Worm (Caenorhabditis elegans) whole organism, L4 larva: ENCODE data around the gene spe-44.

Experiments used
- Y105C5A.15 ChIP-seq: fragments of 200-800 bp; sonication (Bioruptor generic); IDR thresholded peaks from 2 replicates; pipeline ENCODE4 v1.3.6; 2022; ENCODE audit warnings: missing genetic modification characterization, missing compliant biosample characterization
- Y48G9A.11 ChIP-seq: fragments of 200-800 bp; sonication (Bioruptor generic); IDR thresholded peaks from 2 replicates; pipeline ENCODE4 v1.3.6; 2022; ENCODE audit warnings: missing genetic modification reagents, missing genetic modification characterization, missing compliant biosample characterization
- Y75B8A.6 ChIP-seq: fragments of 200-800 bp; sonication (Bioruptor generic); IDR thresholded peaks from 2 replicates; pipeline ENCODE4 v1.3.6; 2022; ENCODE audit warnings: missing genetic modification reagents, missing genetic modification characterization, missing compliant biosample characterization
- aha-1 ChIP-seq: fragments of 150-350 bp; peaks from one replicate; lab custom pipeline; 2014; ENCODE audit warnings: missing biosample characterization, missing genetic modification characterization
- aly-2 ChIP-seq: sonication (generic microtip); optimal IDR thresholded peaks from 2 replicates; lab custom pipeline; 2018; ENCODE audit warnings: missing biosample characterization, missing genetic modification characterization
- ceh-44 ChIP-seq: fragments of 200-800 bp; sonication (Bioruptor generic); IDR thresholded peaks from 2 replicates; pipeline ENCODE4 v1.3.6; 2022; ENCODE audit warnings: missing genetic modification reagents, missing genetic modification characterization, missing compliant biosample characterization
- ceh-62 ChIP-seq: sonication (generic microtip); optimal IDR thresholded peaks from 2 replicates; lab custom pipeline; 2017; ENCODE audit warnings: missing biosample characterization, missing genetic modification characterization
- ces-1 ChIP-seq: fragments of 150-350 bp; sonication (generic microtip); optimal IDR thresholded peaks from 4 replicates; lab custom pipeline; 2014; ENCODE audit warnings: missing biosample characterization, missing genetic modification reagents, missing genetic modification characterization
- daf-12 ChIP-seq: fragments of 150-350 bp; optimal IDR thresholded peaks from 2 replicates; lab custom pipeline; 2014; ENCODE audit warnings: missing biosample characterization, missing genetic modification reagents, missing genetic modification characterization
- daf-19 ChIP-seq: fragments of 200-800 bp; sonication (Bioruptor generic); conservative IDR thresholded peaks from 2 replicates; pipeline ENCODE4 v1.3.6; 2022; ENCODE audit warnings: missing genetic modification characterization, missing compliant biosample characterization
- dmd-9 ChIP-seq: fragments of 200-800 bp; sonication (Bioruptor generic); IDR thresholded peaks from 2 replicates; pipeline ENCODE4 v1.3.6; 2022; ENCODE audit warnings: missing genetic modification reagents, missing genetic modification characterization, missing compliant biosample characterization
- dve-1 ChIP-seq: sonication (generic microtip); optimal IDR thresholded peaks from 2 replicates; lab custom pipeline; 2017; ENCODE audit warnings: antibody characterized with exemption, mild to moderate bottlenecking, missing genetic modification characterization, missing compliant biosample characterization; ENCODE audit not compliant: insufficient read depth
- egl-27 ChIP-seq: sonication (generic microtip); optimal IDR thresholded peaks from 3 replicates; lab custom pipeline; 2017; ENCODE audit warnings: missing biosample characterization, missing genetic modification reagents, missing genetic modification characterization
- fos-1 ChIP-seq: fragments of 150-350 bp; optimal IDR thresholded peaks from 2 replicates; lab custom pipeline; 2014; ENCODE audit warnings: missing biosample characterization, missing genetic modification characterization
- gei-8 ChIP-seq: fragments of 200-800 bp; sonication (Bioruptor generic); optimal IDR thresholded peaks from 2 replicates; lab custom pipeline; 2018; ENCODE audit warnings: mild to moderate bottlenecking, missing genetic modification characterization, missing compliant biosample characterization
- hif-1 ChIP-seq, 2 experiments: sonication (generic microtip); optimal IDR thresholded peaks; 2 replicates each; lab custom pipeline; 2016 to 2017; ENCODE audit warnings: missing compliant biosample characterization in 2 of 2, missing genetic modification characterization in 2 of 2, missing genetic modification reagents in 2 of 2, missing genotype in 2 of 2, mild to moderate bottlenecking in 1 of 2
- hlh-30 ChIP-seq: sonication (generic microtip); optimal IDR thresholded peaks from 2 replicates; lab custom pipeline; 2017; ENCODE audit warnings: antibody characterized with exemption, mild to moderate bottlenecking, missing genetic modification characterization, missing compliant biosample characterization; ENCODE audit not compliant: insufficient read depth
- lin-1 ChIP-seq: fragments of 200-800 bp; sonication (Bioruptor generic); IDR thresholded peaks from 2 replicates; pipeline ENCODE4 v1.3.6; 2022; ENCODE audit warnings: missing genetic modification reagents, missing genetic modification characterization, missing compliant biosample characterization
- lin-39 ChIP-seq: fragments of 150-350 bp; optimal IDR thresholded peaks from 2 replicates; lab custom pipeline; 2014; ENCODE audit warnings: missing biosample characterization, missing genetic modification reagents, missing genetic modification characterization
- madf-5 ChIP-seq, 2 experiments: fragments of 200-800 bp; sonication (Bioruptor generic); IDR thresholded peaks; 2 replicates each; pipeline ENCODE4 v1.3.6; 2022; ENCODE audit warnings: missing compliant biosample characterization in 2 of 2, missing genetic modification characterization in 2 of 2
- madf-9 ChIP-seq: fragments of 200-800 bp; sonication (Bioruptor generic); conservative IDR thresholded peaks from 2 replicates; pipeline ENCODE4 v1.3.6; 2022; ENCODE audit warnings: missing genetic modification reagents, missing genetic modification characterization, missing compliant biosample characterization
- mdl-1 ChIP-seq, 2 experiments: fragments of 150-350 bp in 1 of 2; sonication (generic microtip) in 1 of 2; optimal IDR thresholded peaks; 2 replicates each; lab custom pipeline; 2014 to 2017; ENCODE audit warnings: missing biosample characterization in 2 of 2, missing genetic modification characterization in 2 of 2
- mxl-3 ChIP-seq: fragments of 200-800 bp; sonication (Bioruptor generic); optimal IDR thresholded peaks from 2 replicates; lab custom pipeline; 2018; ENCODE audit warnings: mild to moderate bottlenecking, missing genetic modification characterization, missing compliant biosample characterization
- nhr-25 ChIP-seq: sonication (generic microtip); optimal IDR thresholded peaks from 2 replicates; lab custom pipeline; 2017; ENCODE audit warnings: missing genetic modification characterization, mild to moderate bottlenecking, missing compliant biosample characterization, antibody characterized with exemption, moderate library complexity, borderline replicate concordance; ENCODE audit not compliant: insufficient read depth
- nhr-6 ChIP-seq: fragments of 150-350 bp; optimal IDR thresholded peaks from 2 replicates; lab custom pipeline; 2014; ENCODE audit warnings: missing biosample characterization, missing genetic modification characterization
- nhr-76 ChIP-seq: fragments of 150-350 bp; optimal IDR thresholded peaks from 2 replicates; lab custom pipeline; 2014; ENCODE audit warnings: missing biosample characterization, missing genetic modification characterization
- nhr-77 ChIP-seq: fragments of 150-350 bp; optimal IDR thresholded peaks from 2 replicates; lab custom pipeline; 2014; ENCODE audit warnings: missing biosample characterization, missing genetic modification characterization
- pha-4 ChIP-seq, 2 experiments: fragments of 150-350 bp in 1 of 2; fragments of 200-800 bp in 1 of 2; sonication (Bioruptor generic) in 1 of 2; IDR thresholded peaks in 1 of 2; optimal IDR thresholded peaks in 1 of 2; 2 replicates each; pipeline versions ENCODE4 v1.3.6 to Lab custom; 2014 to 2022; ENCODE audit warnings: missing genetic modification characterization in 2 of 2, missing genetic modification reagents in 2 of 2, missing biosample characterization in 1 of 2, missing compliant biosample characterization in 1 of 2
- php-3 ChIP-seq: fragments of 200-800 bp; sonication (Bioruptor generic); IDR thresholded peaks from 2 replicates; pipeline ENCODE4 v1.3.6; 2022; ENCODE audit warnings: missing genetic modification reagents, missing genetic modification characterization, missing compliant biosample characterization
- pqm-1 ChIP-seq: sonication (generic microtip); optimal IDR thresholded peaks from 2 replicates; lab custom pipeline; 2017; ENCODE audit warnings: missing biosample characterization, missing genetic modification characterization
- sdz-12 ChIP-seq: fragments of 200-800 bp; sonication (Bioruptor generic); optimal IDR thresholded peaks from 2 replicates; lab custom pipeline; 2018; ENCODE audit warnings: mild to moderate bottlenecking, missing genetic modification characterization, missing compliant biosample characterization
- skn-1 ChIP-seq: fragments of 150-350 bp; optimal IDR thresholded peaks from 2 replicates; lab custom pipeline; 2014; ENCODE audit warnings: missing biosample characterization, missing genetic modification characterization
- snpc-4 ChIP-seq: fragments of 150-350 bp; optimal IDR thresholded peaks from 2 replicates; lab custom pipeline; 2014; ENCODE audit warnings: missing biosample characterization, missing genetic modification characterization
- tra-1 ChIP-seq: fragments of 200-800 bp; sonication (Bioruptor generic); IDR thresholded peaks from 2 replicates; pipeline ENCODE4 v1.3.6; 2022; ENCODE audit warnings: missing genetic modification reagents, missing genetic modification characterization, missing compliant biosample characterization
- unc-130 ChIP-seq: sonication (generic microtip); optimal IDR thresholded peaks from 2 replicates; lab custom pipeline; 2016; ENCODE audit warnings: missing genetic modification reagents, missing genetic modification characterization, missing compliant biosample characterization
- unc-62 ChIP-seq, 3 experiments: fragments of 150-350 bp in 1 of 3; sonication (generic microtip); optimal IDR thresholded peaks in 2 of 3; peaks in 1 of 3; 1 replicate in 1 of 3; 2 replicates in 2 of 3; lab custom pipeline; 2014 to 2017; ENCODE audit warnings: missing biosample characterization in 3 of 3, missing genetic modification characterization in 3 of 3, missing genetic modification reagents in 3 of 3, missing genotype in 1 of 3
- zfp-3 ChIP-seq: fragments of 200-800 bp; sonication (Bioruptor generic); conservative IDR thresholded peaks from 2 replicates; pipeline ENCODE4 v1.3.6; 2022; ENCODE audit warnings: missing genetic modification reagents, missing genetic modification characterization, missing compliant biosample characterization

The spe-44 gene

DNA sequence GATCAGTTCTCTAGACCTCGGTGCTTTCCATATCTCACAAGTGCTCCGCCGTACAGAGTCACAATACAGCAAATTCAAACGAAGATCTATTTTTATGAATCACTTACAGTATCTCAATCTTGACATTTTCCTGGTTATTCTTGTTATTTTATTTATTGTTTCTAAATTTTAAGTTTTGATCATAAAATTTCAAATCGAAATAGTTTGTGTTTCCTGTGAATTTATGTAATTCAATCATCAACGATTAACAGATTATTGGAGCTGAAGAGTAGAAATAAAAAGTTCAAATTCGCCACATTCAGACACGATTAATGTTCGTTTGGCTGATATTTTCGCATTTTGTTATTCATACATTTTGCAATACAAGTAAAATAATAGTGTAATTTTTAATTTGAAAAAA, 21.7 kb downstream of the spe-44 start, which contains the start of gene clec-184:
clec-184 (plus strand) TSS at position 301 of the 400 bp plus-strand sequence.
- TF ChIP-seq nhr-6 (tag; lab: Kevin White, UChicago) (no peak), gei-8 (GFP tag; lab: Kevin White, UChicago) (no peak), snpc-4 (tag; lab: Kevin White, UChicago) (no peak), dmd-9 (GFP tag; lab: Robert Waterston, UW) (no peak), aly-2 (tag; lab: Kevin White, UChicago) (no peak), ces-1 (GFP tag; lab: Kevin White, UChicago) (no peak), daf-19 (GFP tag; lab: Robert Waterston, UW) (no peak), pha-4 (GFP tag; IDR thresholded peaks at IDR 0.05; lab: Robert Waterston, UW) (no peak), pha-4 (tag; optimal IDR thresholded peaks at IDR 0.05; lab: Kevin White, UChicago) (no peak), nhr-76 (tag; lab: Kevin White, UChicago) (no peak), lin-1 (no peak), pqm-1 (tag; lab: Kevin White, UChicago) (no peak), madf-5 (GFP tag; IDR thresholded peaks at IDR 0.05; lab: Robert Waterston, UW) (no peak), tra-1 (GFP tag; lab: Robert Waterston, UW) (no peak), egl-27 (tag; lab: Kevin White, UChicago) (no peak)

DNA sequence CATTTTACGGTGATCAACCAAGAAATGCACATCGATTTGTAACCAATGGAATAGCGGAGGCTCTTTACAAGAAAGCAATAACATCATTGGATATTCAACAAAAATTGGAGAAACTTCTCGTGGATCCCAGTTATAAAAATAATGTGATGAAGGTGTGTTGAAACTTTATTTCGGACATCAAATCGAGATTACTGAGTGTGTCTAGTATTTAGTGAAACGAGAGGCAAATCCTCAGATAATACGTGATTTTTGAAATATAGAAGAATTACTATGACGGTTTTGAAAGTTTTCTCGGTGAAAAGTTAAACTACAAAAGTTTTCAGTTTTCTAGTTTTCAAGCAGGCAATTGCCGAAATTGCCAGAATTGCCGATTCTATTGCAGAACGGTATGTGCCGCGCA, 22.3 kb downstream of the spe-44 start:
- peak; percentile 92 for TF ChIP-seq aha-1 (tag; lab: Kevin White, UChicago)
- TF ChIP-seq ceh-62 (tag; lab: Kevin White, UChicago) = no peak

ce11 chrIV:12429504-12429903, 24.5 kb downstream of the spe-44 start:
- TF ChIP-seq daf-12 (tag; lab: Kevin White, UChicago) (no peak), madf-9 (GFP tag; lab: Robert Waterston, UW) (no peak), zfp-3 (GFP tag; lab: Robert Waterston, UW) (no peak), unc-62 (GFP tag; optimal IDR thresholded peaks at IDR 0.05 in 1 of 2; lab: Kevin White, UChicago) (peak in 1 of 2 experiments; percentile 86), unc-62 (tag; optimal IDR thresholded peaks at IDR 0.05; lab: Kevin White, UChicago) (no peak), nhr-25 (tag; lab: Kevin White, UChicago) (peak; percentile 9), aha-1 (tag; lab: Kevin White, UChicago) (peak; percentile 16), nhr-77 (tag; lab: Kevin White, UChicago) (no peak), hlh-30 (tag; lab: Kevin White, UChicago) (no peak), lin-39 (tag; lab: Kevin White, UChicago) (no peak), Y48G9A.11 (GFP tag; lab: Robert Waterston, UW) (no peak), ceh-44 (GFP tag; lab: Robert Waterston, UW) (no peak)

DNA sequence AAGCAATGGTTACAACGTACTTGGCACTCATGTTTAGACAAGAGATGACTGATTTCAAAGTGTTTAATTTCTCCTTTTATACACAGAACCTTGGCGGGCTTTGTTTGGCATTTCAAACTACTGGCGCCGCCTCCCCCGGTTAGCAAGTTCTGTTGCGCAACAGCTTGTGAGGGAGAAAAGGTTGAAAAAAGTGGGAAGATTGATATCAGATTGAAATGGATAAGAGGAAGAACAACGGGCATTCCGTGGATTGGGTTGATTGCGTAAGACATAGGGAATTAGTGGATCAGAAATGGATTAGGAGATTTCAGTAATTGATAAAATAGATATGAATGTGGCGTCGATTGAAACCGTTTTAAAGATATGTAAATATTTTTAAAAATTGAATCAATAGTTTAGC, 25.5 kb downstream of the spe-44 start, which contains the start of gene col-130:
col-130 (minus strand) TSS at position 50 of the 400 bp plus-strand sequence.
- TF ChIP-seq madf-9 (GFP tag; lab: Robert Waterston, UW) (no peak), pqm-1 (tag; lab: Kevin White, UChicago) (no peak), hif-1 (tag; optimal IDR thresholded peaks at IDR 0.05; lab: Kevin White, UChicago) (no peak), dmd-9 (GFP tag; lab: Robert Waterston, UW) (no peak), dve-1 (tag; lab: Kevin White, UChicago) (no peak), mxl-3 (GFP tag; lab: Kevin White, UChicago) (peak; percentile 2), aha-1 (tag; lab: Kevin White, UChicago) (peak; percentile 4), ceh-44 (GFP tag; lab: Robert Waterston, UW) (no peak), sdz-12 (no peak), mdl-1 (tag; optimal IDR thresholded peaks at IDR 0.05; lab: Kevin White, UChicago) (no peak), php-3 (GFP tag; lab: Robert Waterston, UW) (no peak), unc-130 (GFP tag; lab: Kevin White, UChicago) (no peak), Y48G9A.11 (GFP tag; lab: Robert Waterston, UW) (no peak), tra-1 (GFP tag; lab: Robert Waterston, UW) (no peak), Y75B8A.6 (GFP tag; lab: Robert Waterston, UW) (no peak), Y105C5A.15 (GFP tag; lab: Robert Waterston, UW) (no peak), skn-1 (tag; lab: Kevin White, UChicago) (no peak), fos-1 (tag; lab: Kevin White, UChicago) (no peak)
